Fruit fly (Drosophila melanogaster) whole organism, embryonic: ENCODE data around the gene Vps26.

Experiments used
- Asciz ChIP-seq: fragments of 200-800 bp; sonication (Bioruptor generic); optimal IDR thresholded peaks from 2 replicates; lab custom pipeline; 2017; ENCODE audit warnings: missing biosample characterization, mild to moderate bottlenecking, missing genetic modification characterization, missing genetic modification reagents
- Atf3 ChIP-seq: fragments of 200-800 bp; sonication (Bioruptor generic); optimal IDR thresholded peaks from 3 replicates; lab custom pipeline; 2016; ENCODE audit warnings: missing biosample characterization, missing genetic modification characterization
- CG10147 ChIP-seq: fragments of 200-800 bp; sonication (Bioruptor generic); optimal IDR thresholded peaks from 2 replicates; lab custom pipeline; 2019; ENCODE audit warnings: missing biosample characterization, mild to moderate bottlenecking, missing genetic modification characterization, moderate library complexity
- CG1024 ChIP-seq: fragments of 200-800 bp; sonication (Bioruptor generic); IDR thresholded peaks from 2 replicates; pipeline ENCODE4 v1.3.6; 2022; ENCODE audit warnings: missing biosample characterization, missing genetic modification characterization
- CG10366 ChIP-seq: fragments of 200-800 bp; sonication (Bioruptor generic); IDR thresholded peaks from 2 replicates; pipeline ENCODE4 v1.3.6; 2022; ENCODE audit warnings: missing biosample characterization, missing genetic modification characterization
- CG11085 ChIP-seq: fragments of 200-800 bp; sonication (Bioruptor generic); IDR thresholded peaks from 2 replicates; pipeline ENCODE4 v1.3.6; 2022; ENCODE audit warnings: missing biosample characterization, missing genetic modification characterization
- CG11247 ChIP-seq: fragments of 200-800 bp; sonication (Bioruptor generic); IDR thresholded peaks from 2 replicates; pipeline ENCODE4 v1.3.6; 2022; ENCODE audit warnings: missing biosample characterization, missing genetic modification characterization
- CG11456 ChIP-seq: fragments of 200-800 bp; sonication (Bioruptor generic); IDR thresholded peaks from 3 replicates; pipeline ENCODE4 v1.3.6; 2022; ENCODE audit warnings: missing biosample characterization, missing genetic modification characterization
- CG17186 ChIP-seq: fragments of 200-800 bp; sonication (Bioruptor generic); optimal IDR thresholded peaks from 3 replicates; lab custom pipeline; 2017; ENCODE audit warnings: missing biosample characterization, missing genetic modification reagents, missing genetic modification characterization
- CG17612 ChIP-seq: fragments of 200-800 bp; sonication (Bioruptor generic); IDR thresholded peaks from 2 replicates; pipeline ENCODE4 v1.3.6; 2022; ENCODE audit warnings: missing biosample characterization, missing genetic modification characterization
- CG2116 ChIP-seq: fragments of 200-800 bp; sonication (Bioruptor generic); optimal IDR thresholded peaks from 3 replicates; lab custom pipeline; 2018; ENCODE audit warnings: missing biosample characterization, mild to moderate bottlenecking, missing genetic modification characterization
- CG2120 ChIP-seq: fragments of 200-800 bp; sonication (Bioruptor generic); optimal IDR thresholded peaks from 3 replicates; lab custom pipeline; 2016; ENCODE audit warnings: missing biosample characterization, missing genetic modification characterization
- CG31365 ChIP-seq: fragments of 200-800 bp; sonication (Bioruptor generic); optimal IDR thresholded peaks from 2 replicates; lab custom pipeline; 2018; ENCODE audit warnings: missing biosample characterization, mild to moderate bottlenecking, missing genetic modification characterization
- CG31388 ChIP-seq: fragments of 200-800 bp; sonication (Bioruptor generic); optimal IDR thresholded peaks from 2 replicates; lab custom pipeline; 2016; ENCODE audit warnings: missing biosample characterization, missing genetic modification characterization
- CG42726 ChIP-seq: fragments of 200-800 bp; sonication (Bioruptor generic); IDR thresholded peaks from 2 replicates; pipeline ENCODE4 v1.3.6; 2022; ENCODE audit warnings: missing biosample characterization, missing genetic modification characterization; ENCODE audit not compliant: partially characterized antibody
- CG43689 ChIP-seq: fragments of 200-800 bp; sonication (Bioruptor generic); IDR thresholded peaks from 2 replicates; pipeline ENCODE4 v1.3.6; 2022; ENCODE audit warnings: missing biosample characterization, missing genetic modification characterization
- CG4404 ChIP-seq: fragments of 200-800 bp; sonication (Bioruptor generic); IDR thresholded peaks from 2 replicates; pipeline ENCODE4 v1.3.6; 2022; ENCODE audit warnings: missing biosample characterization, missing genetic modification characterization
- CG4730 ChIP-seq: fragments of 200-800 bp; sonication (Bioruptor generic); IDR thresholded peaks from 2 replicates; pipeline ENCODE4 v1.3.6; 2022; ENCODE audit warnings: missing biosample characterization, missing genetic modification characterization
- CG5180 ChIP-seq: fragments of 200-800 bp; sonication (Bioruptor generic); optimal IDR thresholded peaks from 3 replicates; lab custom pipeline; 2017; ENCODE audit warnings: missing biosample characterization, missing genetic modification characterization, mild to moderate bottlenecking, moderate library complexity, missing genetic modification reagents
- CG6254 ChIP-seq: fragments of 200-800 bp; sonication (Bioruptor generic); optimal IDR thresholded peaks from 3 replicates; lab custom pipeline; 2017; ENCODE audit warnings: mild to moderate bottlenecking, missing biosample characterization, missing genetic modification reagents, missing genetic modification characterization
- CG6689 ChIP-seq: fragments of 200-800 bp; sonication (Bioruptor generic); IDR thresholded peaks from 2 replicates; pipeline ENCODE4 v1.3.6; 2022; ENCODE audit warnings: missing biosample characterization, missing genetic modification characterization
- CG6854 ChIP-seq: fragments of 200-800 bp; sonication (Bioruptor generic); optimal IDR thresholded peaks from 3 replicates; lab custom pipeline; 2017; ENCODE audit warnings: missing biosample characterization, mild to moderate bottlenecking, missing genetic modification characterization
- CG7357 ChIP-seq: fragments of 200-800 bp; sonication (Bioruptor generic); IDR thresholded peaks from 3 replicates; pipeline ENCODE4 v1.3.6; 2022; ENCODE audit warnings: missing biosample characterization, missing genetic modification characterization
- CG8281 ChIP-seq: fragments of 200-800 bp; sonication (Bioruptor generic); optimal IDR thresholded peaks from 2 replicates; lab custom pipeline; 2018; ENCODE audit warnings: missing biosample characterization, mild to moderate bottlenecking, missing genetic modification characterization, moderate library complexity
- CG8478 ChIP-seq: fragments of >200 bp; optimal IDR thresholded peaks from 2 replicates; lab custom pipeline; 2018
- CG9215 ChIP-seq: fragments of 200-800 bp; sonication (Bioruptor generic); IDR thresholded peaks from 2 replicates; pipeline ENCODE4 v1.3.6; 2022; ENCODE audit warnings: missing biosample characterization, missing genetic modification characterization
- CHES-1-like ChIP-seq: fragments of 200-800 bp; sonication (Bioruptor generic); optimal IDR thresholded peaks from 2 replicates; lab custom pipeline; 2016; ENCODE audit warnings: missing biosample characterization, missing genetic modification characterization
- Deaf1 ChIP-seq: fragments of 200-800 bp; optimal IDR thresholded peaks from 3 replicates; lab custom pipeline; 2019; ENCODE audit warnings: missing biosample characterization, mild to moderate bottlenecking, missing genetic modification characterization, moderate library complexity
- Lpt ChIP-seq: fragments of >200 bp; optimal IDR thresholded peaks from 2 replicates; lab custom pipeline; 2018; ENCODE audit warnings: missing biosample characterization, missing genetic modification characterization
- NC2β ChIP-seq: fragments of 200-800 bp; sonication (Bioruptor generic); optimal IDR thresholded peaks from 2 replicates; lab custom pipeline; 2016; ENCODE audit warnings: missing biosample characterization, missing genetic modification characterization
- NK7.1 ChIP-seq: fragments of 200-800 bp; sonication (Bioruptor generic); optimal IDR thresholded peaks from 3 replicates; lab custom pipeline; 2016; ENCODE audit warnings: missing biosample characterization, missing genetic modification characterization
- Nf-YB ChIP-seq: fragments of 200-800 bp; sonication (Bioruptor generic); optimal IDR thresholded peaks from 3 replicates; lab custom pipeline; 2019; ENCODE audit warnings: missing biosample characterization, mild to moderate bottlenecking, missing genetic modification characterization, moderate library complexity
- Oli ChIP-seq: fragments of 200-800 bp; sonication (Bioruptor generic); optimal IDR thresholded peaks from 2 replicates; lab custom pipeline; 2018; ENCODE audit warnings: missing biosample characterization, mild to moderate bottlenecking, missing genetic modification characterization, moderate library complexity
- Ravus ChIP-seq: fragments of 200-800 bp; sonication (Bioruptor generic); IDR thresholded peaks from 2 replicates; pipeline ENCODE4 v1.3.6; 2022; ENCODE audit warnings: missing biosample characterization, missing genetic modification characterization
- aop ChIP-seq: fragments of 200-800 bp; sonication (Bioruptor generic); IDR thresholded peaks from 2 replicates; pipeline ENCODE4 v1.3.6; 2022; ENCODE audit warnings: missing biosample characterization, missing genetic modification characterization
- bigmax ChIP-seq: fragments of 200-800 bp; sonication (Bioruptor generic); optimal IDR thresholded peaks from 2 replicates; lab custom pipeline; 2018; ENCODE audit warnings: missing biosample characterization, mild to moderate bottlenecking, missing genetic modification characterization
- crp ChIP-seq, 2 experiments: fragments of 200-800 bp; sonication (Bioruptor generic); optimal IDR thresholded peaks; 2 replicates in 1 of 2; 3 replicates in 1 of 2; lab custom pipeline; 2017; ENCODE audit warnings: missing biosample characterization in 2 of 2, missing genetic modification characterization in 2 of 2, mild to moderate bottlenecking in 1 of 2, moderate library complexity in 1 of 2
- dan ChIP-seq: fragments of 200-800 bp; sonication (Bioruptor generic); IDR thresholded peaks from 2 replicates; pipeline ENCODE4 v1.3.6; 2022; ENCODE audit warnings: missing biosample characterization, missing genetic modification characterization
- dmrt11E ChIP-seq: fragments of 200-800 bp; sonication (Bioruptor generic); optimal IDR thresholded peaks from 3 replicates; lab custom pipeline; 2018; ENCODE audit warnings: missing biosample characterization, mild to moderate bottlenecking, missing genetic modification characterization, moderate library complexity
- eyg ChIP-seq: fragments of 200-800 bp; sonication (Bioruptor generic); optimal IDR thresholded peaks from 3 replicates; lab custom pipeline; 2016; ENCODE audit warnings: missing biosample characterization, missing genetic modification characterization
- gro ChIP-seq: fragments of 200-800 bp; sonication (Bioruptor generic); optimal IDR thresholded peaks from 2 replicates; lab custom pipeline; 2016; ENCODE audit warnings: missing biosample characterization, missing genetic modification characterization
- ham ChIP-seq: fragments of 200-800 bp; sonication (Bioruptor generic); IDR thresholded peaks from 2 replicates; pipeline ENCODE4 v1.3.6; 2022; ENCODE audit warnings: missing biosample characterization, missing genetic modification characterization
- jigr1 ChIP-seq: fragments of 200-800 bp; sonication (Bioruptor generic); IDR thresholded peaks from 3 replicates; pipeline ENCODE4 v1.3.6; 2022; ENCODE audit warnings: missing biosample characterization, missing genetic modification characterization
- kni ChIP-seq: fragments of 200-800 bp; sonication (Bioruptor generic); optimal IDR thresholded peaks from 3 replicates; lab custom pipeline; 2017; ENCODE audit warnings: mild to moderate bottlenecking, missing biosample characterization, missing genetic modification reagents, missing genetic modification characterization
- lmd ChIP-seq: fragments of 200-800 bp; sonication (Bioruptor generic); IDR thresholded peaks from 2 replicates; pipeline ENCODE4 v1.3.6; 2022; ENCODE audit warnings: missing biosample characterization, missing genetic modification characterization
- nom ChIP-seq: fragments of 200-800 bp; sonication (Bioruptor generic); optimal IDR thresholded peaks from 2 replicates; lab custom pipeline; 2017; ENCODE audit warnings: missing biosample characterization, missing genetic modification characterization, mild to moderate bottlenecking, moderate library complexity, missing genetic modification reagents
- otp ChIP-seq: fragments of 200-800 bp; sonication (Bioruptor generic); IDR thresholded peaks from 3 replicates; pipeline ENCODE4, ENCODE4 v1.3.6; 2022; ENCODE audit warnings: missing biosample characterization, missing genetic modification characterization
- pros ChIP-seq: fragments of 200-800 bp; sonication (Bioruptor generic); optimal IDR thresholded peaks from 3 replicates; lab custom pipeline; 2019; ENCODE audit warnings: missing biosample characterization, mild to moderate bottlenecking, missing genetic modification characterization, moderate library complexity
- psq ChIP-seq: fragments of 200-800 bp; sonication (Bioruptor generic); optimal IDR thresholded peaks from 2 replicates; lab custom pipeline; 2017; ENCODE audit warnings: missing biosample characterization, missing genetic modification characterization
- repo ChIP-seq: fragments of 200-800 bp; sonication (Bioruptor generic); optimal IDR thresholded peaks from 2 replicates; lab custom pipeline; 2016; ENCODE audit warnings: missing biosample characterization, missing genetic modification characterization
- ssp ChIP-seq: fragments of 200-800 bp; sonication (Bioruptor generic); IDR thresholded peaks from 2 replicates; pipeline ENCODE4 v1.3.6; 2022; ENCODE audit warnings: missing biosample characterization, missing genetic modification characterization
- tio ChIP-seq: fragments of 200-800 bp; sonication (Bioruptor generic); optimal IDR thresholded peaks from 2 replicates; lab custom pipeline; 2017; ENCODE audit warnings: missing biosample characterization, missing genetic modification characterization, inconsistent platforms
- toy ChIP-seq: fragments of 200-800 bp; sonication (Bioruptor generic); IDR thresholded peaks from 2 replicates; pipeline ENCODE4 v1.3.6; 2022; ENCODE audit warnings: missing biosample characterization, missing genetic modification characterization

The Vps26 gene

DNA sequence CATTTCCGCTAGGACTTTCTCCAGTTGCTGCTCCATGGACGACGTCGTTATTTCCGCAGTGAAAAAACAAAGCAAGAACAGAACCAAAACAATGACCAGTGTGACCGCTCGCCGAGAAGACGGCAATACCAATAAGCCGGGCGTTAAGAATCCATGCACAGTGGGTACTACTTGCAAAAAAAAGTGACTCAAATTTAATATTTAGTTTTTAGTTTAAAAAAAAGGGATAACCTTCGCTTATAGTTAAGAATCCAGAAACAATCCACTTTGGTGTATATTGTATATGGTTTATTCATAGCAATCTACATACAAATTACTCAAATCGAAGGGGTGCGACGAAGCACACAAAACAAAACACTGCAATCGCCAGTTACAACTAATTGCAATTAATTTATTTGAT lies 14.8 kb upstream of the Vps26 start, which contains the start of gene Lamtor5 (continued):
- TF ChIP-seq otp (GFP tag; lab: Robert Waterston, UW) = no peak
- no peak for TF ChIP-seq Deaf1 (tag; lab: Kevin White, UChicago)
- TF ChIP-seq CG11085 = no peak
- peak; percentile 32 for TF ChIP-seq CG6854
- TF ChIP-seq CG2120 (GFP tag; lab: Kevin White, UChicago) = peak; percentile 71
- peak; percentile 29 for TF ChIP-seq CHES-1-like (GFP tag; lab: Kevin White, UChicago)
- TF ChIP-seq lmd (GFP tag; lab: Robert Waterston, UW) = peak; percentile 50; the same call in 1 of the 2 replicates
- no peak for TF ChIP-seq CG6689 (GFP tag; lab: Robert Waterston, UW)
- no peak for TF ChIP-seq CG4730 (GFP tag; lab: Robert Waterston, UW)
- peak; percentile 1 for TF ChIP-seq NC2β (GFP tag; lab: Kevin White, UChicago)
- no peak for TF ChIP-seq CG4404
- TF ChIP-seq Ravus (GFP tag; lab: Robert Waterston, UW) = no peak
- TF ChIP-seq CG42726 (GFP tag; lab: Robert Waterston, UW) = no peak
- no peak for TF ChIP-seq kni (GFP tag; lab: Kevin White, UChicago)
- no peak for TF ChIP-seq CG17612 (GFP tag; lab: Robert Waterston, UW)
- no peak for TF ChIP-seq bigmax (GFP tag; lab: Kevin White, UChicago)
- TF ChIP-seq dmrt11E = no peak
- no peak for TF ChIP-seq eyg
- no peak for TF ChIP-seq CG8478
- TF ChIP-seq CG1024 (GFP tag; lab: Robert Waterston, UW) = no peak
- no peak for TF ChIP-seq crp (GFP tag; optimal IDR thresholded peaks at IDR 0.05; lab: Kevin White, UChicago)
- no peak for TF ChIP-seq tio (GFP tag; lab: Kevin White, UChicago)
- TF ChIP-seq dan (GFP tag; lab: Robert Waterston, UW) = no peak
- TF ChIP-seq CG10366 = 0 out of 2 replicates have a peak, but pooled peaks have one; percentile 20
- TF ChIP-seq Oli = no peak
- TF ChIP-seq CG11247 (GFP tag; lab: Robert Waterston, UW) = no peak
- no peak for TF ChIP-seq psq
- no peak for TF ChIP-seq CG31365 (tag; lab: Kevin White, UChicago)
- no peak for TF ChIP-seq aop (GFP tag; lab: Robert Waterston, UW)
- no peak for TF ChIP-seq CG6254
- TF ChIP-seq CG2116 (GFP tag; lab: Kevin White, UChicago) = no peak
- TF ChIP-seq toy (GFP tag; lab: Robert Waterston, UW) = no peak
- no peak for TF ChIP-seq CG10147 (GFP tag; lab: Kevin White, UChicago)
- TF ChIP-seq Nf-YB (GFP tag; lab: Kevin White, UChicago) = peak; percentile 19
- TF ChIP-seq CG11456 (GFP tag; lab: Robert Waterston, UW) = 0 out of 3 replicates have a peak, but pooled peaks have one; percentile 33
- TF ChIP-seq CG31388 (GFP tag; lab: Kevin White, UChicago) = no peak
- TF ChIP-seq repo (GFP tag; lab: Kevin White, UChicago) = no peak
- no peak for TF ChIP-seq Asciz (GFP tag; lab: Kevin White, UChicago)
- TF ChIP-seq CG17186 = no peak
- TF ChIP-seq NK7.1 = no peak
- TF ChIP-seq jigr1 (GFP tag; lab: Robert Waterston, UW) = no peak
- TF ChIP-seq ham = no peak
- no peak for TF ChIP-seq CG7357 (GFP tag; lab: Robert Waterston, UW)
- TF ChIP-seq pros (GFP tag; lab: Kevin White, UChicago) = no peak
- no peak for TF ChIP-seq CG8281 (tag; lab: Kevin White, UChicago)
- TF ChIP-seq CG9215 (GFP tag; lab: Robert Waterston, UW) = no peak
- TF ChIP-seq nom (GFP tag; lab: Kevin White, UChicago) = peak; percentile 28
- TF ChIP-seq ssp (GFP tag; lab: Robert Waterston, UW) = no peak
- peak; percentile 16 for TF ChIP-seq Atf3
- peak; percentile 23 for TF ChIP-seq gro
- no peak for TF ChIP-seq Lpt
- TF ChIP-seq CG5180 (GFP tag; lab: Kevin White, UChicago) = no peak
- no peak for TF ChIP-seq CG43689 (GFP tag; lab: Robert Waterston, UW)
